Worm (Caenorhabditis elegans) whole organism, early embryonic: ENCODE data around the gene F10C5.3.

Experiments
- B0310.2 ChIP-seq: sonication (generic microtip); optimal IDR thresholded peaks from 2 replicates; lab custom pipeline; 2016; ENCODE audit warnings: mild to moderate bottlenecking, missing genetic modification characterization, missing compliant biosample characterization
- ama-1 ChIP-seq: fragments of 150-350 bp; optimal IDR thresholded peaks from 2 replicates; lab custom pipeline; 2014
- ceh-13 ChIP-seq: fragments of 200-800 bp; sonication (Bioruptor generic); optimal IDR thresholded peaks from 2 replicates; lab custom pipeline; 2018; ENCODE audit warnings: mild to moderate bottlenecking, missing genetic modification characterization, missing compliant biosample characterization
- ets-7 ChIP-seq: sonication (generic microtip); optimal IDR thresholded peaks from 2 replicates; lab custom pipeline; 2016; ENCODE audit warnings: missing genotype, missing genetic modification characterization, missing compliant biosample characterization
- hmbx-1 ChIP-seq: sonication (generic microtip); optimal IDR thresholded peaks from 2 replicates; lab custom pipeline; 2016; ENCODE audit warnings: mild to moderate bottlenecking, missing genetic modification characterization, missing compliant biosample characterization
- hmg-4 ChIP-seq: fragments of 200-800 bp; sonication (Bioruptor generic); optimal IDR thresholded peaks from 2 replicates; lab custom pipeline; 2018; ENCODE audit warnings: mild to moderate bottlenecking, missing genetic modification characterization, missing compliant biosample characterization
- pes-1 ChIP-seq: fragments of 200-800 bp; sonication (Bioruptor generic); IDR thresholded peaks from 2 replicates; pipeline ENCODE4 v1.3.6; 2022; ENCODE audit warnings: missing genetic modification reagents, missing genetic modification characterization, missing compliant biosample characterization
- scrt-1 ChIP-seq: fragments of 200-800 bp; sonication (Bioruptor generic); IDR thresholded peaks from 2 replicates; pipeline ENCODE4 v1.3.6; 2022; ENCODE audit warnings: missing genetic modification characterization, missing compliant biosample characterization
- sea-1 ChIP-seq: fragments of 200-800 bp; sonication (Bioruptor generic); conservative IDR thresholded peaks from 2 replicates; pipeline ENCODE4 v1.3.6; 2022; ENCODE audit warnings: missing genetic modification characterization, missing compliant biosample characterization
- tbx-11 ChIP-seq: fragments of 200-800 bp; sonication (Bioruptor generic); IDR thresholded peaks from 2 replicates; pipeline ENCODE4 v1.3.6; 2022; ENCODE audit warnings: missing genetic modification characterization, missing compliant biosample characterization

DNA sequence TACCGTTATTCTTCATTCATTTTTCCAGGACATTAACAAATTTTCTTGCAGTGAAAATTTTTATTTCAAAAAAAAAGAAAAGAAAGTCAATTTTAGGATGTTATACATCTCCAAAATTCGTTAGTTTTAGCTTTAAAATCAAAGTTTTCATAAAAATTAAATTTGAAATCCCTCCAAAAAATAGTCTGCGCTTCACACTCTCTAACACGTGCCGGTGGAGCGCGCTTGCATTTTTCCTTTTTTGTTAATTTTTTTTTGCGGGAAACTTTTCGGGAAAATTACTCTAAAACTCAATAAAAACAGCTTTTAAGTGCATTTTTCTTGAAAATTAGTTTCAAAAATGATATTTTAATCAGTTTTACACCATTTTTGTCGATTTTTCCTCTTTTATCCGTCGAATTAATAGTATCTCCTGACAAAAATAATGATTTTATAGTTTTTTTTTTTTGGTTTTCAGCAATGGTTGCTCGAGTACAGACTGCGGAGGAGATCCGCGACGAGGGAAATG, 7.5 kb downstream of the F10C5.3 start, which contains the start of gene unc-45:
- TF ChIP-seq B0310.2 (tag; lab: Kevin White, UChicago), result no peak
- no peak for TF ChIP-seq pes-1 (GFP tag; lab: Robert Waterston, UW)
- no peak for TF ChIP-seq tbx-11 (GFP tag; lab: Robert Waterston, UW)
- no peak for TF ChIP-seq ama-1
- TF ChIP-seq sea-1 (GFP tag; lab: Robert Waterston, UW), result no peak
- TF ChIP-seq scrt-1 (GFP tag; lab: Robert Waterston, UW), result no peak
- TF ChIP-seq ets-7 (tag; lab: Kevin White, UChicago), result no peak
- TF ChIP-seq hmbx-1, result no peak
- TF ChIP-seq ceh-13 (GFP tag; lab: Kevin White, UChicago), result no peak
- no peak for TF ChIP-seq hmg-4 (GFP tag; lab: Kevin White, UChicago)
